Worm (Caenorhabditis elegans) whole organism, late embryonic: ENCODE measurements around the gene idpb-2.

Experiments
- C08G9.2 ChIP-seq: sonication (generic microtip); optimal IDR thresholded peaks from 2 replicates; lab custom pipeline; 2016; ENCODE audit warnings: mild to moderate bottlenecking, missing genetic modification characterization, moderate library complexity, missing compliant biosample characterization
- K09A11.1 ChIP-seq: sonication (generic microtip); optimal IDR thresholded peaks from 2 replicates; lab custom pipeline; 2017; ENCODE audit warnings: antibody characterized with exemption, mild to moderate bottlenecking, missing genetic modification characterization, missing compliant biosample characterization; ENCODE audit not compliant: insufficient read depth
- Y22D7AL.16 ChIP-seq: sonication (generic microtip); optimal IDR thresholded peaks from 2 replicates; lab custom pipeline; 2016; ENCODE audit warnings: missing genetic modification characterization, missing compliant biosample characterization
- ama-1 ChIP-seq: fragments of 150-350 bp; optimal IDR thresholded peaks from 2 replicates; lab custom pipeline; 2014
- ceh-18 ChIP-seq: sonication (generic microtip); optimal IDR thresholded peaks from 2 replicates; lab custom pipeline; 2016; ENCODE audit warnings: missing genetic modification characterization, missing compliant biosample characterization
- ceh-19 ChIP-seq: fragments of 200-800 bp; sonication (Bioruptor generic); optimal IDR thresholded peaks from 2 replicates; lab custom pipeline; 2018; ENCODE audit warnings: mild to moderate bottlenecking, missing genetic modification characterization, missing compliant biosample characterization
- ceh-2 ChIP-seq: sonication (generic microtip); optimal IDR thresholded peaks from 2 replicates; lab custom pipeline; 2016; ENCODE audit warnings: missing genotype, missing genetic modification characterization, missing compliant biosample characterization
- ceh-24 ChIP-seq: sonication (generic microtip); optimal IDR thresholded peaks from 2 replicates; lab custom pipeline; 2016; ENCODE audit warnings: mild to moderate bottlenecking, missing genetic modification characterization, missing compliant biosample characterization
- ceh-30 ChIP-seq: fragments of 150-350 bp; optimal IDR thresholded peaks from 2 replicates; lab custom pipeline; 2014; ENCODE audit warnings: missing biosample characterization, missing genetic modification characterization
- ceh-31 ChIP-seq: sonication (generic microtip); optimal IDR thresholded peaks from 2 replicates; lab custom pipeline; 2016; ENCODE audit warnings: missing genetic modification characterization, missing compliant biosample characterization
- ceh-34 ChIP-seq: sonication (generic microtip); optimal IDR thresholded peaks from 2 replicates; lab custom pipeline; 2016; ENCODE audit warnings: mild to moderate bottlenecking, missing genetic modification characterization, missing compliant biosample characterization
- ceh-45 ChIP-seq: fragments of 200-800 bp; sonication (Bioruptor generic); IDR thresholded peaks from 2 replicates; pipeline ENCODE4 v1.3.6; 2022; ENCODE audit warnings: missing genetic modification reagents, missing genetic modification characterization, missing compliant biosample characterization
- ceh-48 ChIP-seq: sonication (generic microtip); optimal IDR thresholded peaks from 2 replicates; lab custom pipeline; 2016; ENCODE audit warnings: missing genetic modification characterization, inconsistent platforms, missing compliant biosample characterization
- ceh-6 ChIP-seq: fragments of 200-800 bp; sonication (Bioruptor generic); optimal IDR thresholded peaks from 2 replicates; lab custom pipeline; 2018; ENCODE audit warnings: mild to moderate bottlenecking, missing genetic modification characterization, missing compliant biosample characterization
- che-1 ChIP-seq: sonication (generic microtip); optimal IDR thresholded peaks from 2 replicates; lab custom pipeline; 2016; ENCODE audit warnings: mild to moderate bottlenecking, missing genetic modification characterization, missing compliant biosample characterization
- dve-1 ChIP-seq: sonication (generic microtip); optimal IDR thresholded peaks from 2 replicates; lab custom pipeline; 2017; ENCODE audit warnings: antibody characterized with exemption, mild to moderate bottlenecking, missing genetic modification characterization, missing compliant biosample characterization
- elt-2 ChIP-seq: sonication (generic microtip); optimal IDR thresholded peaks from 2 replicates; lab custom pipeline; 2016; ENCODE audit warnings: missing genetic modification reagents, missing genetic modification characterization, missing compliant biosample characterization
- ets-4 ChIP-seq: sonication (generic microtip); optimal IDR thresholded peaks from 2 replicates; lab custom pipeline; 2016; ENCODE audit warnings: missing genetic modification characterization, missing compliant biosample characterization
- fax-1 ChIP-seq: sonication (generic microtip); optimal IDR thresholded peaks from 2 replicates; lab custom pipeline; 2016; ENCODE audit warnings: missing genotype, missing genetic modification characterization, missing compliant biosample characterization
- fkh-10 ChIP-seq: fragments of 150-350 bp; optimal IDR thresholded peaks from 2 replicates; lab custom pipeline; 2014; ENCODE audit warnings: missing biosample characterization, missing genetic modification reagents, missing genetic modification characterization
- hlh-15 ChIP-seq: sonication (generic microtip); optimal IDR thresholded peaks from 2 replicates; lab custom pipeline; 2016; ENCODE audit warnings: missing genetic modification characterization, missing compliant biosample characterization
- hlh-30 ChIP-seq: sonication (generic microtip); optimal IDR thresholded peaks from 2 replicates; lab custom pipeline; 2017; ENCODE audit warnings: antibody characterized with exemption, missing genetic modification characterization, missing compliant biosample characterization; ENCODE audit not compliant: insufficient read depth
- hlh-8 ChIP-seq: sonication (generic microtip); optimal IDR thresholded peaks from 2 replicates; lab custom pipeline; 2016; ENCODE audit warnings: missing genotype, missing genetic modification characterization, missing compliant biosample characterization
- madf-2 ChIP-seq: sonication (generic microtip); optimal IDR thresholded peaks from 2 replicates; lab custom pipeline; 2017; ENCODE audit warnings: missing genetic modification characterization, missing compliant biosample characterization
- nfya-1 ChIP-seq: sonication (generic microtip); optimal IDR thresholded peaks from 2 replicates; lab custom pipeline; 2017; ENCODE audit warnings: missing genetic modification characterization, mild to moderate bottlenecking, missing compliant biosample characterization, antibody characterized with exemption, moderate library complexity
- nhr-11 ChIP-seq: fragments of 150-350 bp; optimal IDR thresholded peaks from 2 replicates; lab custom pipeline; 2014; ENCODE audit warnings: missing biosample characterization, missing genetic modification characterization
- nhr-232 ChIP-seq: sonication (generic microtip); optimal IDR thresholded peaks from 2 replicates; lab custom pipeline; 2016; ENCODE audit warnings: missing genetic modification characterization, missing compliant biosample characterization
- odd-2 ChIP-seq: sonication (generic microtip); optimal IDR thresholded peaks from 2 replicates; lab custom pipeline; 2017; ENCODE audit warnings: antibody characterized with exemption, mild to moderate bottlenecking, missing genetic modification characterization, missing compliant biosample characterization
- pax-1 ChIP-seq: fragments of 150-350 bp; optimal IDR thresholded peaks from 2 replicates; lab custom pipeline; 2014; ENCODE audit warnings: missing biosample characterization, missing genetic modification characterization
- pha-2 ChIP-seq: sonication (generic microtip); optimal IDR thresholded peaks from 2 replicates; lab custom pipeline; 2017; ENCODE audit warnings: mild to moderate bottlenecking, missing genetic modification characterization, missing compliant biosample characterization
- pha-4 ChIP-seq: fragments of 150-350 bp; optimal IDR thresholded peaks from 2 replicates; lab custom pipeline; 2018; ENCODE audit warnings: missing biosample characterization, missing genetic modification reagents, missing genetic modification characterization
- pqm-1 ChIP-seq: sonication (generic microtip); optimal IDR thresholded peaks from 2 replicates; lab custom pipeline; 2016; ENCODE audit warnings: missing genetic modification characterization, missing compliant biosample characterization
- pros-1 ChIP-seq: fragments of 150-350 bp; optimal IDR thresholded peaks from 2 replicates; lab custom pipeline; 2014; ENCODE audit warnings: missing biosample characterization, missing genetic modification reagents, missing genetic modification characterization
- ref-2 ChIP-seq: sonication (generic microtip); optimal IDR thresholded peaks from 2 replicates; lab custom pipeline; 2016; ENCODE audit warnings: missing genetic modification characterization, missing compliant biosample characterization
- rnt-1 ChIP-seq: sonication (generic microtip); optimal IDR thresholded peaks from 2 replicates; lab custom pipeline; 2016; ENCODE audit warnings: missing genetic modification characterization, missing compliant biosample characterization
- sdc-2 ChIP-seq: sonication (generic microtip); optimal IDR thresholded peaks from 2 replicates; lab custom pipeline; 2016; ENCODE audit warnings: missing genotype, missing genetic modification characterization, missing compliant biosample characterization
- sox-4 ChIP-seq: sonication (generic microtip); optimal IDR thresholded peaks from 2 replicates; lab custom pipeline; 2017; ENCODE audit warnings: mild to moderate bottlenecking, missing genetic modification characterization, inconsistent platforms, missing compliant biosample characterization
- tbx-2 ChIP-seq: sonication (generic microtip); optimal IDR thresholded peaks from 2 replicates; lab custom pipeline; 2016; ENCODE audit warnings: missing genetic modification characterization, missing compliant biosample characterization
- unc-3 ChIP-seq, 2 experiments: fragments of 200-800 bp in 1 of 2; sonication (Bioruptor generic) in 1 of 2; sonication (generic microtip) in 1 of 2; conservative IDR thresholded peaks in 1 of 2; optimal IDR thresholded peaks in 1 of 2; 2 replicates each; pipeline versions ENCODE4 v1.3.6 to Lab custom; 2016 to 2022; ENCODE audit warnings: missing compliant biosample characterization in 2 of 2, missing genetic modification characterization in 2 of 2, missing genetic modification reagents in 1 of 2
- unc-42 ChIP-seq: sonication (generic microtip); optimal IDR thresholded peaks from 2 replicates; lab custom pipeline; 2016; ENCODE audit warnings: missing genotype, missing genetic modification characterization, missing compliant biosample characterization
- unc-55 ChIP-seq: sonication (generic microtip); optimal IDR thresholded peaks from 2 replicates; lab custom pipeline; 2017; ENCODE audit warnings: missing biosample characterization, missing genetic modification reagents, missing genetic modification characterization
- unc-86 ChIP-seq: sonication (generic microtip); optimal IDR thresholded peaks from 2 replicates; lab custom pipeline; 2016; ENCODE audit warnings: missing genetic modification characterization, missing compliant biosample characterization
- zip-5 ChIP-seq: sonication (generic microtip); optimal IDR thresholded peaks from 2 replicates; lab custom pipeline; 2016; ENCODE audit warnings: missing genetic modification characterization, missing compliant biosample characterization
- ztf-16 ChIP-seq: sonication (generic microtip); optimal IDR thresholded peaks from 2 replicates; lab custom pipeline; 2017; ENCODE audit warnings: missing genetic modification characterization, missing compliant biosample characterization

idpb-2 gene

ce11 chrII:5055129-5055666, 14.2 kb downstream of the idpb-2 start, which contains the start of the genes ify-1 and rpl-22:
ify-1 (minus strand) TSS chrII:5055179.
rpl-22 (plus strand) TSS chrII:5055616.
- TF ChIP-seq hlh-8 (tag; lab: Kevin White, UChicago) = peak; percentile 31
- TF ChIP-seq ama-1 (lab: Kevin White, UChicago) = no peak
- TF ChIP-seq ceh-24 (tag; lab: Kevin White, UChicago) = no peak
- TF ChIP-seq ceh-18 (tag; lab: Kevin White, UChicago) = peak; percentile 86
- peak; percentile 68 for TF ChIP-seq pax-1
- TF ChIP-seq dve-1 (tag; lab: Kevin White, UChicago) = peak; percentile 82
- TF ChIP-seq pha-4 = no peak
- peak; percentile 71 for TF ChIP-seq ref-2 (tag; lab: Kevin White, UChicago)
- no peak for TF ChIP-seq odd-2 (tag; lab: Kevin White, UChicago)
- no peak for TF ChIP-seq pha-2 (tag; lab: Kevin White, UChicago)
- no peak for TF ChIP-seq nhr-232 (tag; lab: Kevin White, UChicago)
- peak; percentile 36 for TF ChIP-seq pqm-1 (tag; lab: Kevin White, UChicago)
- TF ChIP-seq unc-42 (tag; lab: Kevin White, UChicago) = peak; percentile 82
- peak; percentile 54 for TF ChIP-seq C08G9.2 (tag; lab: Kevin White, UChicago)
- peak; percentile 35 for TF ChIP-seq sox-4
- peak; percentile 50 for TF ChIP-seq ets-4 (tag; lab: Kevin White, UChicago)
- TF ChIP-seq Y22D7AL.16 = no peak
- no peak for TF ChIP-seq unc-3 (GFP tag; conservative IDR thresholded peaks at IDR 0.05; lab: Robert Waterston, UW)
- TF ChIP-seq unc-3 (tag; optimal IDR thresholded peaks at IDR 0.05; lab: Kevin White, UChicago) = no peak
- TF ChIP-seq unc-55 (GFP tag; lab: Kevin White, UChicago) = peak; percentile 71
- peak; percentile 73 for TF ChIP-seq pros-1 (tag; lab: Kevin White, UChicago)
- no peak for TF ChIP-seq fkh-10 (GFP tag; lab: Kevin White, UChicago)
- peak; percentile 71 for TF ChIP-seq hlh-30 (tag; lab: Kevin White, UChicago)
- TF ChIP-seq ceh-45 (GFP tag; lab: Robert Waterston, UW) = no peak
- TF ChIP-seq madf-2 (tag; lab: Kevin White, UChicago) = peak; percentile 50
- TF ChIP-seq che-1 (tag; lab: Kevin White, UChicago) = no peak
- TF ChIP-seq sdc-2 (tag; lab: Kevin White, UChicago) = peak; percentile 34
- TF ChIP-seq K09A11.1 (tag; lab: Kevin White, UChicago) = peak; percentile 4
- peak; percentile 61 for TF ChIP-seq unc-86 (tag; lab: Kevin White, UChicago)
- peak; percentile 51 for TF ChIP-seq ceh-34 (tag; lab: Kevin White, UChicago)
- TF ChIP-seq ceh-30 = peak; percentile 66
- peak; percentile 20 for TF ChIP-seq ceh-19 (GFP tag; lab: Kevin White, UChicago)
- peak; percentile 99 for TF ChIP-seq elt-2 (tag; lab: Kevin White, UChicago)
- TF ChIP-seq tbx-2 (tag; lab: Kevin White, UChicago) = peak; percentile 70
- TF ChIP-seq ceh-2 (tag; lab: Kevin White, UChicago) = peak; percentile 16
- peak; percentile 22 for TF ChIP-seq fax-1 (tag; lab: Kevin White, UChicago)
- TF ChIP-seq ceh-31 (tag; lab: Kevin White, UChicago) = peak; percentile 87
- TF ChIP-seq rnt-1 = peak; percentile 73
- TF ChIP-seq ceh-48 (tag; lab: Kevin White, UChicago) = peak; percentile 97
- peak; percentile 3 for TF ChIP-seq zip-5 (tag; lab: Kevin White, UChicago)
- no peak for TF ChIP-seq hlh-15 (tag; lab: Kevin White, UChicago)
- TF ChIP-seq nhr-11 (tag; lab: Kevin White, UChicago) = no peak
- TF ChIP-seq ceh-6 (GFP tag; lab: Kevin White, UChicago) = no peak
- TF ChIP-seq ztf-16 (tag; lab: Kevin White, UChicago) = peak; percentile 33
- peak; percentile 97 for TF ChIP-seq nfya-1 (tag; lab: Kevin White, UChicago)
